Worm (Caenorhabditis elegans) whole organism, L1 larva: ENCODE results near the gene T22C8.6.
A peak's percentile ranks its signal among the peaks of the same experiment; 100 is the strongest.

Source experiments
- C04F5.9 ChIP-seq: sonication (generic microtip); optimal IDR thresholded peaks from 2 replicates; lab custom pipeline; 2016; ENCODE audit warnings: missing genetic modification characterization, missing compliant biosample characterization
- C34B4.2 ChIP-seq: sonication (generic microtip); optimal IDR thresholded peaks from 2 replicates; lab custom pipeline; 2017; ENCODE audit warnings: mild to moderate bottlenecking, missing genetic modification characterization, missing compliant biosample characterization
- aly-2 ChIP-seq: fragments of 150-350 bp; optimal IDR thresholded peaks from 2 replicates; lab custom pipeline; 2014; ENCODE audit warnings: missing biosample characterization, missing genetic modification characterization
- ama-1 ChIP-seq: fragments of 150-350 bp; optimal IDR thresholded peaks from 2 replicates; lab custom pipeline; 2014
- ceh-63 ChIP-seq: fragments of 200-800 bp; sonication (Bioruptor generic); optimal IDR thresholded peaks from 2 replicates; lab custom pipeline; 2018; ENCODE audit warnings: mild to moderate bottlenecking, missing genetic modification characterization, missing compliant biosample characterization
- ceh-82 ChIP-seq, 3 experiments: fragments of 150-350 bp in 1 of 3; sonication (generic microtip) in 2 of 3; optimal IDR thresholded peaks; 2 replicates each; lab custom pipeline; 2014 to 2017; ENCODE audit warnings: missing biosample characterization in 3 of 3, missing genetic modification characterization in 3 of 3
- ceh-90 ChIP-seq: sonication (generic microtip); optimal IDR thresholded peaks from 2 replicates; lab custom pipeline; 2016; ENCODE audit warnings: missing genetic modification characterization, missing compliant biosample characterization
- dpl-1 ChIP-seq, 3 experiments: fragments of 150-350 bp in 2 of 3; sonication (generic microtip) in 1 of 3; optimal IDR thresholded peaks; 2 replicates each; lab custom pipeline; 2014 to 2017; ENCODE audit warnings: missing biosample characterization in 3 of 3, missing genetic modification characterization in 3 of 3, missing genetic modification reagents in 3 of 3
- dsc-1 ChIP-seq: sonication (generic microtip); optimal IDR thresholded peaks from 2 replicates; lab custom pipeline; 2016; ENCODE audit warnings: mild to moderate bottlenecking, missing genetic modification characterization, missing compliant biosample characterization
- efl-1 ChIP-seq, 4 experiments: fragments of 150-350 bp; optimal IDR thresholded peaks in 3 of 4; peaks in 1 of 4; 1 replicate in 1 of 4; 2 replicates in 3 of 4; lab custom pipeline; 2014; ENCODE audit warnings: missing biosample characterization in 2 of 4, missing genetic modification characterization in 2 of 4, missing genetic modification reagents in 2 of 4
- egl-13 ChIP-seq: sonication (generic microtip); optimal IDR thresholded peaks from 2 replicates; lab custom pipeline; 2016; ENCODE audit warnings: missing genotype, missing genetic modification reagents, missing genetic modification characterization, missing compliant biosample characterization
- egl-27 ChIP-seq, 2 experiments: fragments of 150-350 bp in 1 of 2; sonication (generic microtip); optimal IDR thresholded peaks; 3 replicates each; lab custom pipeline; 2017 to 2018; ENCODE audit warnings: missing biosample characterization in 2 of 2, missing genetic modification characterization in 2 of 2, missing genetic modification reagents in 2 of 2
- elt-2 ChIP-seq: sonication (generic microtip); optimal IDR thresholded peaks from 2 replicates; lab custom pipeline; 2016; ENCODE audit warnings: missing genetic modification characterization, mild to moderate bottlenecking, inconsistent platforms, missing compliant biosample characterization, missing genetic modification reagents
- elt-3 ChIP-seq, 6 experiments: fragments of 150-350 bp in 1 of 6; sonication (generic microtip); optimal IDR thresholded peaks; 2 replicates each; lab custom pipeline; 2017 to 2018; ENCODE audit warnings: missing biosample characterization in 6 of 6, missing genetic modification characterization in 6 of 6, inconsistent platforms in 1 of 6
- ets-5 ChIP-seq: fragments of 200-800 bp; sonication (Bioruptor generic); IDR thresholded peaks from 2 replicates; pipeline ENCODE4 v1.3.6; 2022; ENCODE audit warnings: missing genetic modification characterization, missing compliant biosample characterization
- grh-1 ChIP-seq: fragments of 200-800 bp; sonication (Bioruptor generic); IDR thresholded peaks from 2 replicates; pipeline ENCODE4 v1.3.6; 2022; ENCODE audit warnings: missing genetic modification reagents, missing genetic modification characterization, missing compliant biosample characterization
- hlh-4 ChIP-seq: sonication (generic microtip); optimal IDR thresholded peaks from 2 replicates; lab custom pipeline; 2016; ENCODE audit warnings: mild to moderate bottlenecking, missing genetic modification characterization, missing compliant biosample characterization
- hpl-2 ChIP-seq: fragments of 150-350 bp; optimal IDR thresholded peaks from 2 replicates; lab custom pipeline; 2014; ENCODE audit warnings: missing biosample characterization, missing genetic modification reagents, missing genetic modification characterization
- irx-1 ChIP-seq: sonication (generic microtip); optimal IDR thresholded peaks from 2 replicates; lab custom pipeline; 2016; ENCODE audit warnings: missing genetic modification characterization, missing compliant biosample characterization
- jun-1 ChIP-seq: fragments of 150-350 bp; optimal IDR thresholded peaks from 2 replicates; lab custom pipeline; 2014; ENCODE audit warnings: missing biosample characterization, missing genetic modification reagents, missing genetic modification characterization
- lin-35 ChIP-seq, 2 experiments: fragments of 150-350 bp; optimal IDR thresholded peaks; 2 replicates each; lab custom pipeline; 2014; ENCODE audit warnings: missing biosample characterization in 2 of 2, missing genetic modification characterization in 2 of 2, missing genetic modification reagents in 2 of 2
- lir-3 ChIP-seq: sonication (generic microtip); optimal IDR thresholded peaks from 2 replicates; lab custom pipeline; 2016; ENCODE audit warnings: mild to moderate bottlenecking, missing genetic modification characterization, moderate library complexity, missing compliant biosample characterization; ENCODE audit not compliant: poor library complexity
- mef-2 ChIP-seq: fragments of 150-350 bp; optimal IDR thresholded peaks from 2 replicates; lab custom pipeline; 2014; ENCODE audit warnings: missing biosample characterization, missing genetic modification characterization
- nhr-12 ChIP-seq: sonication (generic microtip); optimal IDR thresholded peaks from 2 replicates; lab custom pipeline; 2017; ENCODE audit warnings: missing biosample characterization, missing genetic modification characterization
- nhr-19 ChIP-seq: fragments of 200-800 bp; sonication (Bioruptor generic); conservative IDR thresholded peaks from 2 replicates; pipeline ENCODE4 v1.3.6; 2022; ENCODE audit warnings: missing genetic modification characterization, missing compliant biosample characterization
- nhr-84 ChIP-seq: sonication (generic microtip); optimal IDR thresholded peaks from 2 replicates; lab custom pipeline; 2017; ENCODE audit warnings: missing biosample characterization, missing genetic modification characterization
- pax-3 ChIP-seq: fragments of 200-800 bp; sonication (Bioruptor generic); optimal IDR thresholded peaks from 2 replicates; lab custom pipeline; 2018; ENCODE audit warnings: mild to moderate bottlenecking, missing genetic modification characterization, moderate library complexity, missing compliant biosample characterization
- pqm-1 ChIP-seq: sonication (generic microtip); optimal IDR thresholded peaks from 3 replicates; lab custom pipeline; 2017; ENCODE audit warnings: missing biosample characterization, missing genetic modification characterization
- snu-23 ChIP-seq: sonication (generic microtip); optimal IDR thresholded peaks from 2 replicates; lab custom pipeline; 2016; ENCODE audit warnings: missing genetic modification characterization, missing compliant biosample characterization
- unc-30 ChIP-seq: sonication (generic microtip); optimal IDR thresholded peaks from 2 replicates; lab custom pipeline; 2017; ENCODE audit warnings: missing biosample characterization, missing genetic modification characterization
- vab-15 ChIP-seq: sonication (generic microtip); optimal IDR thresholded peaks from 2 replicates; lab custom pipeline; 2017; ENCODE audit warnings: missing genotype, mild to moderate bottlenecking, missing genetic modification characterization, missing compliant biosample characterization
- zip-4 ChIP-seq: fragments of 200-800 bp; sonication (Bioruptor generic); optimal IDR thresholded peaks from 2 replicates; lab custom pipeline; 2018; ENCODE audit warnings: mild to moderate bottlenecking, missing genetic modification characterization, moderate library complexity, missing compliant biosample characterization
- ztf-4 ChIP-seq: fragments of 150-350 bp; optimal IDR thresholded peaks from 2 replicates; lab custom pipeline; 2014; ENCODE audit warnings: missing biosample characterization, missing genetic modification characterization

Gene T22C8.6

ce11 chrII:8631766-8632165, 1.7 kb upstream of the T22C8.6 start:
- TF ChIP-seq nhr-19 (GFP tag; lab: Robert Waterston, UW) (no peak), nhr-12 (tag; lab: Kevin White, UChicago) (no peak), egl-27 (tag; optimal IDR thresholded peaks at IDR 0.05; lab: Kevin White, UChicago) (no peak), hlh-4 (tag; lab: Kevin White, UChicago) (no peak), pqm-1 (tag; lab: Kevin White, UChicago) (no peak), nhr-84 (tag; lab: Kevin White, UChicago) (no peak), ceh-63 (no peak), ets-5 (GFP tag; lab: Robert Waterston, UW) (no peak), grh-1 (GFP tag; lab: Robert Waterston, UW) (no peak), dpl-1 (GFP tag; optimal IDR thresholded peaks at IDR 0.05; lab: Kevin White, UChicago) (no peak), snu-23 (GFP tag; lab: Kevin White, UChicago) (no peak), aly-2 (tag; lab: Kevin White, UChicago) (no peak), unc-30 (tag; lab: Kevin White, UChicago) (no peak)

DNA sequence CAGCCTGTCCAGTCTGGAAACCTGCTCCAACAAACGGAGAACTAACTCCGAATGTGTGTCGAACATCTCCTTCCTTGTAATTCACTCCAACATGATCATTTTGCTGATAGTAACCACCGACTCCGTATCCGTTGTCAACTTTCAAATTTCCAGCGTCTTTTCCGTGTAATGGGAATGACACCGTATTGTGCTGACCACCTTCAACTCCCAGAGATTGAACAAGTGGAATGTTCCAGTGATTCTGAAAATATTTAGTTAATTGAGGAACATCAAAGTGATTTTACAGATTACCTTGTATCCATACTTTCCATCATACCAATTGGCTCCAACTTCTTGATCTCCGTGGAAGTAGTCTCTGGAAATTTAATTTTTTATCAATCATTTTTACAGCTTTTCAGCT, 2.2 kb downstream of the T22C8.6 start:
- TF ChIP-seq ztf-4 (tag; lab: Kevin White, UChicago) (no peak), C04F5.9 (tag; lab: Kevin White, UChicago) (no peak), pax-3 (no peak), dsc-1 (tag; lab: Kevin White, UChicago) (no peak), ama-1 (lab: Kevin White, UChicago) (no peak), dpl-1 (GFP tag; optimal IDR thresholded peaks at IDR 0.05; lab: Kevin White, UChicago) (no peak), C34B4.2 (tag; lab: Kevin White, UChicago) (no peak), vab-15 (no peak), ceh-90 (tag; lab: Kevin White, UChicago) (no peak), irx-1 (tag; lab: Kevin White, UChicago) (no peak), elt-2 (tag; lab: Kevin White, UChicago) (no peak), ets-5 (GFP tag; lab: Robert Waterston, UW) (no peak), zip-4 (GFP tag; lab: Kevin White, UChicago) (no peak), hpl-2 (GFP tag; lab: Kevin White, UChicago) (no peak), jun-1 (tag; lab: Kevin White, UChicago) (no peak), unc-30 (tag; lab: Kevin White, UChicago) (no peak), ceh-82 (tag; optimal IDR thresholded peaks at IDR 0.05; lab: Kevin White, UChicago) (no peak)

DNA sequence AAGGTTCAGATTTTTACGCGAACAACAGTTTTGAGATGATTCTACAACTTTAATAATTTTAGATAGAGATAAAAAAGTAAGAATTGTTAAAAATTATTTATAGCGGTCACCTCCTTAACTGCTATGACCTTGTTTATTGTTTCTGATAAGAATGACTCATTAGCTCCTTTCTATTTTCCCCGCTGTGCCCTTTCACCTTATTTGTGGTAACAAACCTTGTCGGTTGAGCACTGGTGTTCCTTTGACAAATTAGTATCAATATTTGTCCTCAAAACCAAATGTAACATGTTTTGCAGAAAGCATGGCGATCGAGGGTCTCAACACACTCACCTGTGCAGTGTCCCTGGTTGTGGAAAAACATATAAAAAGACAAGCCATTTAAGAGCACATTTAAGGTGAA, 3.5 kb downstream of the T22C8.6 start:
- no peak for TF ChIP-seq lir-3 (tag; lab: Kevin White, UChicago)
- no peak for TF ChIP-seq efl-1 (optimal IDR thresholded peaks at IDR 0.05; lab: Kevin White, UChicago)
- TF ChIP-seq efl-1 (GFP tag; optimal IDR thresholded peaks at IDR 0.05 in 1 of 2; lab: Kevin White, UChicago), result peak in 1 of 2 experiments; percentile 51
- TF ChIP-seq, all 84 proteins: peak for 1

- TF ChIP-seq elt-3 (tag; optimal IDR thresholded peaks at IDR 0.05; lab: Kevin White, UChicago) (no peak), mef-2 (no peak), lin-35 (GFP tag; optimal IDR thresholded peaks at IDR 0.05; lab: Kevin White, UChicago) (peak in 1 of 2 experiments; percentile 21), elt-2 (tag; lab: Kevin White, UChicago) (peak; percentile 91), jun-1 (tag; lab: Kevin White, UChicago) (peak; percentile 34), pqm-1 (tag; lab: Kevin White, UChicago) (peak; percentile 89), egl-13 (tag; lab: Kevin White, UChicago) (no peak), efl-1 (optimal IDR thresholded peaks at IDR 0.05; lab: Kevin White, UChicago) (no peak), efl-1 (GFP tag; optimal IDR thresholded peaks at IDR 0.05 in 1 of 2; lab: Kevin White, UChicago) (peak in 1 of 2 experiments; percentile 88)
Measured at ce11 chrII:8625163-8625562, 4.9 kb downstream of the T22C8.6 start, which contains the start of gene sptf-2. Gene sptf-2 (plus strand): TSS chrII:8625459.
